Fruit fly (Drosophila melanogaster) whole organism, adult: ENCODE results near the gene CG11454.

ENCODE experiments used
- CG11617 ChIP-seq: fragments of 200-800 bp; sonication (Bioruptor generic); optimal IDR thresholded peaks from 2 replicates; lab custom pipeline; 2017; ENCODE audit warnings: mild to moderate bottlenecking, missing biosample characterization, missing genetic modification reagents, missing genetic modification characterization
- CG12768 ChIP-seq: fragments of 200-800 bp; sonication (Bioruptor generic); optimal IDR thresholded peaks from 2 replicates; lab custom pipeline; 2017; ENCODE audit warnings: missing biosample characterization, missing genetic modification characterization, mild to moderate bottlenecking, moderate library complexity, missing genetic modification reagents
- CG14711 ChIP-seq: fragments of 200-800 bp; sonication (Bioruptor generic); optimal IDR thresholded peaks from 2 replicates; lab custom pipeline; 2018; ENCODE audit warnings: missing biosample characterization, mild to moderate bottlenecking, missing genetic modification characterization, moderate library complexity
- CG1620 ChIP-seq: fragments of 200-800 bp; sonication (Bioruptor generic); optimal IDR thresholded peaks from 2 replicates; lab custom pipeline; 2016; ENCODE audit warnings: missing biosample characterization, missing genetic modification characterization
- CG33017 ChIP-seq: fragments of 200-800 bp; sonication (Bioruptor generic); optimal IDR thresholded peaks from 2 replicates; lab custom pipeline; 2018; ENCODE audit warnings: missing biosample characterization, mild to moderate bottlenecking, missing genetic modification characterization, moderate library complexity
- CG5204 ChIP-seq: fragments of 200-800 bp; sonication (Bioruptor generic); optimal IDR thresholded peaks from 2 replicates; lab custom pipeline; 2016; ENCODE audit warnings: missing biosample characterization, missing genetic modification characterization
- CG7045 ChIP-seq: fragments of 200-800 bp; sonication (Bioruptor generic); optimal IDR thresholded peaks from 2 replicates; lab custom pipeline; 2017; ENCODE audit warnings: missing biosample characterization, mild to moderate bottlenecking, missing genetic modification characterization
- CG7101 ChIP-seq: fragments of 200-800 bp; sonication (Bioruptor generic); optimal IDR thresholded peaks from 2 replicates; lab custom pipeline; 2018; ENCODE audit warnings: missing biosample characterization, mild to moderate bottlenecking, missing genetic modification characterization, moderate library complexity
- Clk ChIP-seq: fragments of 200-800 bp; sonication (Bioruptor generic); optimal IDR thresholded peaks from 2 replicates; lab custom pipeline; 2017; ENCODE audit warnings: missing biosample characterization, missing genetic modification characterization
- Crg-1 ChIP-seq: fragments of 200-800 bp; sonication (Bioruptor generic); optimal IDR thresholded peaks from 2 replicates; lab custom pipeline; 2016; ENCODE audit warnings: missing biosample characterization, missing genetic modification characterization
- Hr96 ChIP-seq: fragments of 200-800 bp; sonication (Bioruptor generic); optimal IDR thresholded peaks from 2 replicates; lab custom pipeline; 2016; ENCODE audit warnings: missing biosample characterization, missing genetic modification characterization
- Mnt ChIP-seq: fragments of 200-800 bp; sonication (Bioruptor generic); optimal IDR thresholded peaks from 2 replicates; lab custom pipeline; 2016; ENCODE audit warnings: missing biosample characterization, mild to moderate bottlenecking, missing genetic modification characterization
- bab1 ChIP-seq: fragments of 200-800 bp; sonication (Bioruptor generic); optimal IDR thresholded peaks from 3 replicates; lab custom pipeline; 2019; ENCODE audit warnings: missing biosample characterization, mild to moderate bottlenecking, missing genetic modification characterization, moderate library complexity
- cic ChIP-seq: fragments of 200-800 bp; sonication (Bioruptor generic); optimal IDR thresholded peaks from 2 replicates; lab custom pipeline; 2017; ENCODE audit warnings: missing biosample characterization, mild to moderate bottlenecking, missing genetic modification characterization, moderate library complexity
- cnc ChIP-seq, 2 experiments: fragments of >200 bp; optimal IDR thresholded peaks; 2 replicates each; lab custom pipeline; 2017
- kay ChIP-seq: fragments of 200-800 bp; sonication (Bioruptor generic); peaks from one replicate; lab custom pipeline; 2016; ENCODE audit warnings: missing biosample characterization, missing genetic modification characterization, borderline replicate concordance
- ovo ChIP-seq: fragments of 200-800 bp; sonication (Bioruptor generic); optimal IDR thresholded peaks from 2 replicates; lab custom pipeline; 2016; ENCODE audit warnings: missing biosample characterization, missing genetic modification characterization
- pad ChIP-seq: fragments of 200-800 bp; sonication (Bioruptor generic); optimal IDR thresholded peaks from 3 replicates; lab custom pipeline; 2017; ENCODE audit warnings: missing biosample characterization, missing genetic modification characterization, mild to moderate bottlenecking, moderate library complexity, missing genetic modification reagents
- tj ChIP-seq: fragments of 200-800 bp; sonication (Bioruptor generic); optimal IDR thresholded peaks from 3 replicates; lab custom pipeline; 2017; ENCODE audit warnings: missing biosample characterization, mild to moderate bottlenecking, missing genetic modification characterization, moderate library complexity
- toe ChIP-seq: fragments of 200-800 bp; sonication (Bioruptor generic); optimal IDR thresholded peaks from 2 replicates; lab custom pipeline; 2016; ENCODE audit warnings: missing biosample characterization, missing genetic modification characterization

Gene CG11454

DNA sequence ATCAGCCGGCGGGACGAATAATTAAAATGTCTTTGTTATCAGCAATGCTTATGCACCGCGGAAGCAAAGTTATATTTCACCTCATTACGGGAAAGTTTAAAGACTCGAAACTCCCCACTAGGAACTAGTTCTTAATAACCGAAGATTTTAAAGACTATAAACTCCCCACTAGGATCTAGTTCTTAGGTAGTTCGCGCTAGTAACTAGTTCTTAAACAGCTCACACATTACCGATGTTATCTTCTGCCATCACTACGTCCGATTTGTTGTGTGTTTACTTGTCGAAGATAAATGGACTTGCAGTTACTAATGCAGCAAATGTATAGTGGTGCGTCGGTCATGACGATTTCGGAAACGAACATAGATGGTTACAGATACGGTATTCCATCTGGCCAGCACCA lies at the start of gene CG11454, which contains the start of gene CG31974:
Gene CG11454, plus strand, starts transcription at position 236 of the 400 bp plus-strand sequence.
Gene CG31974, minus strand, starts transcription at position 4 of the 400 bp plus-strand sequence.
- TF ChIP-seq CG7045 (GFP tag; lab: Kevin White, UChicago) (no peak), CG11617 (GFP tag; lab: Kevin White, UChicago) (no peak), bab1 (GFP tag; lab: Kevin White, UChicago) (peak; percentile 9), tj (GFP tag; lab: Kevin White, UChicago) (no peak), cic (peak; percentile 40), Crg-1 (GFP tag; lab: Kevin White, UChicago) (no peak), cnc (optimal IDR thresholded peaks at IDR 0.05; lab: Kevin White, UChicago) (no peak), Mnt (GFP tag; lab: Kevin White, UChicago) (peak; percentile 1), CG5204 (no peak)

DNA sequence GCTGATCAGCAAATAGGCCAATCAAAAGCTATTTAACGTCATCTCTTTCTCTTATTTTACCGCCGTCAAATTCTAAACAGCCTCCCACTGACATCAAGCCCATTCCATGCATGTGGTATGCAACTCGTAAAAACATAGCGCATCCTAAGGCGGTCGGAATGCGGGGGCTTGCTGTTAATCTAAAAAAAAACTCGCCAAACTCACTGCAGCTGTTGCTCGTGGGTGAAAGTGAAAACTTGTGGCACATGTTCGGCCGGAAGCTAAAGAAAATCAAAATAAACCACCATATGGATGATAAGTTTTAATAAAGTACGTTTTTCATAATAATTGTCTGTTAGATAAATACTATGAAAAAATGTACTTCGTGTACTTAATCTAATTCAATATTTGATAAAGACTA lies 49.0 kb upstream of the CG11454 start:
- TF ChIP-seq cic (no peak), CG1620 (GFP tag; lab: Kevin White, UChicago) (no peak), Hr96 (GFP tag; lab: Kevin White, UChicago) (no peak), Mnt (GFP tag; lab: Kevin White, UChicago) (no peak), cnc (optimal IDR thresholded peaks at IDR 0.05; lab: Kevin White, UChicago) (no peak), CG11617 (GFP tag; lab: Kevin White, UChicago) (no peak), tj (GFP tag; lab: Kevin White, UChicago) (no peak), CG12768 (GFP tag; lab: Kevin White, UChicago) (no peak), toe (GFP tag; lab: Kevin White, UChicago) (no peak), kay (GFP tag; lab: Kevin White, UChicago) (no peak), Crg-1 (GFP tag; lab: Kevin White, UChicago) (no peak), pad (GFP tag; lab: Kevin White, UChicago) (no peak), CG14711 (tag; lab: Kevin White, UChicago) (no peak), CG7045 (GFP tag; lab: Kevin White, UChicago) (no peak), ovo (no peak), CG7101 (no peak), Clk (GFP tag; lab: Kevin White, UChicago) (no peak), CG33017 (tag; lab: Kevin White, UChicago) (no peak)

- no peak for TF ChIP-seq cic
- TF ChIP-seq cnc (optimal IDR thresholded peaks at IDR 0.05; lab: Kevin White, UChicago): no peak
- TF ChIP-seq Clk (GFP tag; lab: Kevin White, UChicago): no peak
- no peak for TF ChIP-seq Hr96 (GFP tag; lab: Kevin White, UChicago)
- TF ChIP-seq Mnt (GFP tag; lab: Kevin White, UChicago): peak; percentile 30
- no peak for TF ChIP-seq tj (GFP tag; lab: Kevin White, UChicago)
- TF ChIP-seq CG14711 (tag; lab: Kevin White, UChicago): peak; percentile 7
- TF ChIP-seq bab1 (GFP tag; lab: Kevin White, UChicago): peak; percentile 41
- TF ChIP-seq kay (GFP tag; lab: Kevin White, UChicago): peak; percentile 7
- peak; percentile 3 for TF ChIP-seq CG11617 (GFP tag; lab: Kevin White, UChicago)
- no peak for TF ChIP-seq CG12768 (GFP tag; lab: Kevin White, UChicago)
- TF ChIP-seq toe (GFP tag; lab: Kevin White, UChicago): no peak
Observed at dm6 chr2L:94639-95059, 48.5 kb upstream of the CG11454 start, which contains the start of gene Zir. Gene Zir, plus strand, starts transcription at chr2L:94739.

dm6 chr2L:102161-102761 lies 40.9 kb upstream of the CG11454 start, which contains the start of gene Creld:
Gene Creld, plus strand, starts transcription at chr2L:102380.
- TF ChIP-seq Mnt (GFP tag; lab: Kevin White, UChicago) (peak; percentile 7), pad (GFP tag; lab: Kevin White, UChicago) (peak; percentile 18), bab1 (GFP tag; lab: Kevin White, UChicago) (peak; percentile 74), CG33017 (tag; lab: Kevin White, UChicago) (no peak), CG5204 (no peak), cic (peak; percentile 10), CG11617 (GFP tag; lab: Kevin White, UChicago) (peak; percentile 23)

DNA sequence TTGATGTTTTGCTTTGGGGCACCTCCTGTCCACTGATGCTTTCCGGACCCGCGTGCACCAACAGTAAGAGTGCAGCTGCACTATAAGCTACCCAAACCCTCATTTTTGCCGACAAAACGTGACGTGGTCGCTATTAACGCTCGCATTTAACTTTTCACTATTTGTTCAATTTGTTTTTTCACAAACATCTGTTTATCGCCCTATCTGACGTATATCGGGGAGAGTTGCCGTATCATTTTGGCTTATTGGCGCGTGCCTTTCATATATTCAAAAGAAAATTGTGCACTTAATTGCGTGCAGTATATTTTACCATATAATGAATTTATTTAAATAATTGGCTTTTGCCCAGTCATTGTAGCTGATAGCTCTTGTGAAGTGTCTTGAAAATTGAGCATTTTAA lies 36.6 kb upstream of the CG11454 start, which contains the start of the genes Nhe1 and Sam-S:
Gene Nhe1, minus strand, starts transcription at position 193 of the 400 bp plus-strand sequence.
Gene Sam-S, plus strand, starts transcription at position 364 of the 400 bp plus-strand sequence.
- TF ChIP-seq CG14711 (tag; lab: Kevin White, UChicago) (no peak), bab1 (GFP tag; lab: Kevin White, UChicago) (peak; percentile 10), Clk (GFP tag; lab: Kevin White, UChicago) (no peak), Mnt (GFP tag; lab: Kevin White, UChicago) (no peak), kay (GFP tag; lab: Kevin White, UChicago) (peak; percentile 81), cnc (optimal IDR thresholded peaks at IDR 0.05; lab: Kevin White, UChicago) (no peak)

dm6 chr2L:107032-107431 lies 36.1 kb upstream of the CG11454 start:
- no peak for TF ChIP-seq CG14711 (tag; lab: Kevin White, UChicago)
- no peak for TF ChIP-seq ovo
- TF ChIP-seq cic: no peak
- TF ChIP-seq cnc (optimal IDR thresholded peaks at IDR 0.05; lab: Kevin White, UChicago): peak in 1 of 2 experiments; percentile 54
